Fruit fly (Drosophila melanogaster) whole organism, wandering third instar larva: ENCODE data around the gene CG6707.

Experiments
- GATAd ChIP-seq: sonication (Bioruptor generic); optimal IDR thresholded peaks from 2 replicates; lab custom pipeline; 2016; ENCODE audit warnings: missing biosample characterization, missing genetic modification characterization
- HLH106 ChIP-seq: fragments of 200-800 bp; optimal IDR thresholded peaks from 3 replicates; lab custom pipeline; 2019; ENCODE audit warnings: missing biosample characterization, mild to moderate bottlenecking, missing genetic modification characterization, moderate library complexity
- Hr78 ChIP-seq: fragments of >200 bp; optimal IDR thresholded peaks from 2 replicates; lab custom pipeline; 2017; ENCODE audit warnings: missing biosample characterization, missing genetic modification characterization
- Hr83 ChIP-seq: fragments of 200-300 bp; sonication (Bioruptor generic); optimal IDR thresholded peaks from 2 replicates; lab custom pipeline; 2016; ENCODE audit warnings: missing biosample characterization, mild to moderate bottlenecking, missing genetic modification characterization, moderate library complexity; ENCODE audit not compliant: poor library complexity, severe bottlenecking
- OdsH ChIP-seq: fragments of 200-800 bp; sonication (Bioruptor generic); optimal IDR thresholded peaks from 2 replicates; lab custom pipeline; 2016; ENCODE audit warnings: missing biosample characterization, mild to moderate bottlenecking, missing genetic modification characterization
- Rel ChIP-seq, 2 experiments: fragments of 200-800 bp; sonication (Bioruptor generic) in 1 of 2; optimal IDR thresholded peaks; 2 replicates in 1 of 2; 3 replicates in 1 of 2; lab custom pipeline; 2016 to 2019; ENCODE audit warnings: mild to moderate bottlenecking in 2 of 2, missing biosample characterization in 2 of 2, missing genetic modification characterization in 2 of 2, moderate library complexity in 1 of 2
- Sp1 ChIP-seq: fragments of 200-800 bp; sonication (Bioruptor generic); optimal IDR thresholded peaks from 3 replicates; lab custom pipeline; 2019; ENCODE audit warnings: missing biosample characterization, mild to moderate bottlenecking, missing genetic modification characterization, moderate library complexity
- br ChIP-seq: fragments of 200-800 bp; sonication (Bioruptor generic); optimal IDR thresholded peaks from 2 replicates; lab custom pipeline; 2016; ENCODE audit warnings: missing biosample characterization, missing genetic modification characterization
- dl ChIP-seq, 2 experiments: fragments of 175-275, 200-275 bp in 1 of 2; fragments of 200-275 bp in 1 of 2; sonication (Bioruptor generic); optimal IDR thresholded peaks; lab custom pipeline; 2018; ENCODE audit warnings: mild to moderate bottlenecking in 2 of 2, missing biosample characterization in 2 of 2, missing genetic modification characterization in 2 of 2, moderate library complexity in 2 of 2; ENCODE audit not compliant: partially characterized antibody in 2 of 2, insufficient read depth in 1 of 2
- dmrt93B ChIP-seq: fragments of 200-800 bp; sonication (Bioruptor generic); optimal IDR thresholded peaks from 2 replicates; lab custom pipeline; 2018; ENCODE audit warnings: missing biosample characterization, mild to moderate bottlenecking, missing genetic modification characterization
- dsf ChIP-seq: sonication (Bioruptor generic); optimal IDR thresholded peaks from 2 replicates; lab custom pipeline; 2016; ENCODE audit warnings: missing biosample characterization, missing genetic modification characterization, borderline replicate concordance
- ey ChIP-seq: fragments of 200-800 bp; sonication (Bioruptor generic); optimal IDR thresholded peaks from 2 replicates; lab custom pipeline; 2016; ENCODE audit warnings: missing biosample characterization, missing genetic modification characterization
- foxo ChIP-seq, 2 experiments: fragments of 200-800 bp; sonication (Bioruptor generic); optimal IDR thresholded peaks; 2 replicates in 1 of 2; 3 replicates in 1 of 2; lab custom pipeline; 2016 to 2017; ENCODE audit warnings: missing biosample characterization in 2 of 2, missing genetic modification characterization in 2 of 2
- fru ChIP-seq: fragments of 200-800 bp; sonication (Bioruptor generic); optimal IDR thresholded peaks from 3 replicates; lab custom pipeline; 2016; ENCODE audit warnings: missing biosample characterization, mild to moderate bottlenecking, missing genetic modification characterization
- h ChIP-seq: fragments of 200-800 bp; sonication (Bioruptor generic); optimal IDR thresholded peaks from 3 replicates; lab custom pipeline; 2016; ENCODE audit warnings: missing biosample characterization, mild to moderate bottlenecking, missing genetic modification characterization
- jim ChIP-seq: fragments of 175-275, 200-325 bp; sonication (Bioruptor generic); optimal IDR thresholded peaks from 2 replicates; lab custom pipeline; 2016; ENCODE audit warnings: missing biosample characterization, mild to moderate bottlenecking, missing genetic modification characterization
- psq ChIP-seq: fragments of 200-800 bp; sonication (Bioruptor generic); optimal IDR thresholded peaks from 3 replicates; lab custom pipeline; 2017; ENCODE audit warnings: missing biosample characterization, mild to moderate bottlenecking, missing genetic modification characterization, moderate library complexity
- rgr ChIP-seq: fragments of 200-800 bp; sonication (Bioruptor generic); optimal IDR thresholded peaks from 3 replicates; lab custom pipeline; 2016; ENCODE audit warnings: missing biosample characterization, mild to moderate bottlenecking, missing genetic modification characterization
- sv ChIP-seq: fragments of 200-800 bp; sonication (Bioruptor generic); optimal IDR thresholded peaks from 3 replicates; lab custom pipeline; 2016; ENCODE audit warnings: missing biosample characterization, missing genetic modification characterization
- usp ChIP-seq: fragments of >200 bp; optimal IDR thresholded peaks from 2 replicates; lab custom pipeline; 2017; ENCODE audit warnings: missing biosample characterization, missing genetic modification characterization
- woc ChIP-seq: sonication (Bioruptor generic); optimal IDR thresholded peaks from 2 replicates; lab custom pipeline; 2016; ENCODE audit warnings: missing biosample characterization, mild to moderate bottlenecking, missing genetic modification characterization

Gene CG6707

dm6 chr3L:9847420-9847977 is 50.9 kb downstream of the CG6707 start:
- peak; percentile 32 for TF ChIP-seq br
- no peak for TF ChIP-seq dsf (GFP tag; lab: Kevin White, UChicago)
- TF ChIP-seq rgr (GFP tag; lab: Kevin White, UChicago) = peak; percentile 65
- no peak for TF ChIP-seq GATAd (GFP tag; lab: Kevin White, UChicago)
- TF ChIP-seq usp (GFP tag; lab: Kevin White, UChicago) = no peak
- TF ChIP-seq fru (GFP tag; lab: Kevin White, UChicago) = peak; percentile 9
- peak; percentile 61 for TF ChIP-seq h (GFP tag; lab: Kevin White, UChicago)
- no peak for TF ChIP-seq jim (GFP tag; lab: Kevin White, UChicago)
- TF ChIP-seq dl (GFP tag; optimal IDR thresholded peaks at IDR 0.05; lab: Kevin White, UChicago; ENCODE audit: insufficient read depth in 1 of 2, partially characterized antibody in 2 of 2) = no peak
- peak; percentile 28 for TF ChIP-seq OdsH (GFP tag; lab: Kevin White, UChicago)
- no peak for TF ChIP-seq dmrt93B
- TF ChIP-seq foxo (GFP tag; optimal IDR thresholded peaks at IDR 0.05; lab: Kevin White, UChicago) = peak in 1 of 2 experiments; percentile 54
- peak; percentile 41 for TF ChIP-seq woc (GFP tag; lab: Kevin White, UChicago)
- peak; percentile 44 for TF ChIP-seq psq (GFP tag; lab: Kevin White, UChicago)
- no peak for TF ChIP-seq Hr83
- no peak for TF ChIP-seq Hr78 (GFP tag; lab: Kevin White, UChicago)
- peak; percentile 60 for TF ChIP-seq ey (GFP tag; lab: Kevin White, UChicago)
- peak; percentile 49 for TF ChIP-seq HLH106 (tag; lab: Kevin White, UChicago)
- TF ChIP-seq Sp1 (GFP tag; lab: Kevin White, UChicago) = peak; percentile 16

dm6 chr3L:9846577-9847342 is 51.6 kb downstream of the CG6707 start:
- TF ChIP-seq ey (GFP tag; lab: Kevin White, UChicago) (no peak), Rel (GFP tag; optimal IDR thresholded peaks at IDR 0.05; lab: Kevin White, UChicago) (no peak), Rel (tag; optimal IDR thresholded peaks at IDR 0.05; lab: Kevin White, UChicago) (peak; percentile 89)
- TF ChIP-seq, all 38 proteins: peak for 1

dm6 chr3L:9845980-9846538 is 52.3 kb downstream of the CG6707 start:
- TF ChIP-seq sv (peak; percentile 11), Rel (GFP tag; optimal IDR thresholded peaks at IDR 0.05; lab: Kevin White, UChicago) (no peak), Rel (tag; optimal IDR thresholded peaks at IDR 0.05; lab: Kevin White, UChicago) (peak; percentile 21), Hr83 (no peak)
